Fruit fly (Drosophila melanogaster) whole organism, embryonic: Measurements from ENCODE around the gene Tet.

Experiments
- CG10147 ChIP-seq: fragments of 200-800 bp; sonication (Bioruptor generic); optimal IDR thresholded peaks from 2 replicates; lab custom pipeline; 2019; ENCODE audit warnings: missing biosample characterization, mild to moderate bottlenecking, missing genetic modification characterization, moderate library complexity
- CG10321 ChIP-seq: fragments of 200-800 bp; sonication (Bioruptor generic); IDR thresholded peaks from 2 replicates; pipeline ENCODE4 v1.3.6; 2022; ENCODE audit warnings: missing biosample characterization, missing genetic modification characterization
- CG10565 ChIP-seq: fragments of 200-800 bp; sonication (Bioruptor generic); optimal IDR thresholded peaks from 3 replicates; lab custom pipeline; 2016; ENCODE audit warnings: missing biosample characterization, mild to moderate bottlenecking, missing genetic modification characterization
- CG12391 ChIP-seq: fragments of 200-800 bp; sonication (Bioruptor generic); optimal IDR thresholded peaks from 3 replicates; lab custom pipeline; 2018; ENCODE audit warnings: missing biosample characterization, mild to moderate bottlenecking, missing genetic modification characterization, moderate library complexity
- CG13296 ChIP-seq: fragments of 200-800 bp; sonication (Bioruptor generic); optimal IDR thresholded peaks from 3 replicates; lab custom pipeline; 2018; ENCODE audit warnings: missing biosample characterization, mild to moderate bottlenecking, missing genetic modification characterization
- CG14441 ChIP-seq: fragments of 200-800 bp; sonication (Bioruptor generic); IDR thresholded peaks from 2 replicates; pipeline ENCODE4 v1.3.6; 2022; ENCODE audit warnings: missing biosample characterization, missing genetic modification characterization
- CG16813 ChIP-seq: fragments of 200-800 bp; sonication (Bioruptor generic); IDR thresholded peaks from 3 replicates; pipeline ENCODE4 v1.3.6; 2022; ENCODE audit warnings: missing biosample characterization, missing genetic modification characterization; ENCODE audit not compliant: partially characterized antibody
- CG18619 ChIP-seq: fragments of 200-800 bp; sonication (Bioruptor generic); optimal IDR thresholded peaks from 3 replicates; lab custom pipeline; 2017; ENCODE audit warnings: missing biosample characterization, mild to moderate bottlenecking, missing genetic modification characterization
- CG2199 ChIP-seq: fragments of 200-800 bp; sonication (Bioruptor generic); IDR thresholded peaks from 3 replicates; pipeline ENCODE4 v1.3.6; 2022; ENCODE audit warnings: missing biosample characterization, missing genetic modification characterization
- CG2875 ChIP-seq: fragments of 200-800 bp; sonication (Bioruptor generic); optimal IDR thresholded peaks from 2 replicates; lab custom pipeline; 2017; ENCODE audit warnings: missing biosample characterization, mild to moderate bottlenecking, missing genetic modification characterization, missing genetic modification reagents
- CG31224 ChIP-seq: fragments of 200-800 bp; sonication (Bioruptor generic); IDR thresholded peaks from 2 replicates; pipeline ENCODE4 v1.3.6; 2022; ENCODE audit warnings: missing biosample characterization, missing genetic modification characterization
- CG3407 ChIP-seq: fragments of 200-800 bp; sonication (Bioruptor generic); optimal IDR thresholded peaks from 2 replicates; lab custom pipeline; 2018; ENCODE audit warnings: missing biosample characterization, mild to moderate bottlenecking, missing genetic modification characterization
- CG3838 ChIP-seq: fragments of 200-800 bp; sonication (Bioruptor generic); optimal IDR thresholded peaks from 3 replicates; lab custom pipeline; 2016; ENCODE audit warnings: missing biosample characterization, missing genetic modification characterization
- CG42726 ChIP-seq: fragments of 200-800 bp; sonication (Bioruptor generic); IDR thresholded peaks from 2 replicates; pipeline ENCODE4 v1.3.6; 2022; ENCODE audit warnings: missing biosample characterization, missing genetic modification characterization; ENCODE audit not compliant: partially characterized antibody
- CG4328 ChIP-seq: fragments of 200-800 bp; sonication (Bioruptor generic); optimal IDR thresholded peaks from 3 replicates; lab custom pipeline; 2017; ENCODE audit warnings: missing biosample characterization, missing genetic modification reagents, missing genetic modification characterization
- CG4360 ChIP-seq: fragments of 200-800 bp; sonication (Bioruptor generic); IDR thresholded peaks from 2 replicates; pipeline ENCODE4 v1.3.6; 2022; ENCODE audit warnings: missing biosample characterization, missing genetic modification characterization
- CG4707 ChIP-seq: fragments of 200-800 bp; sonication (Bioruptor generic); optimal IDR thresholded peaks from 2 replicates; lab custom pipeline; 2018; ENCODE audit warnings: missing biosample characterization, mild to moderate bottlenecking, missing genetic modification characterization, moderate library complexity
- CG5180 ChIP-seq: fragments of 200-800 bp; sonication (Bioruptor generic); optimal IDR thresholded peaks from 3 replicates; lab custom pipeline; 2017; ENCODE audit warnings: missing biosample characterization, missing genetic modification characterization, mild to moderate bottlenecking, moderate library complexity, missing genetic modification reagents
- CG5953 ChIP-seq: fragments of 200-800 bp; sonication (Bioruptor generic); IDR thresholded peaks from 2 replicates; pipeline ENCODE4 v1.3.6; 2022; ENCODE audit warnings: missing biosample characterization, missing genetic modification characterization
- CG8281 ChIP-seq: fragments of 200-800 bp; sonication (Bioruptor generic); optimal IDR thresholded peaks from 2 replicates; lab custom pipeline; 2018; ENCODE audit warnings: missing biosample characterization, mild to moderate bottlenecking, missing genetic modification characterization, moderate library complexity
- CG8478 ChIP-seq: fragments of >200 bp; optimal IDR thresholded peaks from 2 replicates; lab custom pipeline; 2018
- Camta ChIP-seq: fragments of 200-800 bp; sonication (Bioruptor generic); optimal IDR thresholded peaks from 2 replicates; lab custom pipeline; 2016; ENCODE audit warnings: missing biosample characterization, missing genetic modification characterization
- D19A ChIP-seq: fragments of 200-800 bp; optimal IDR thresholded peaks from 3 replicates; lab custom pipeline; 2019; ENCODE audit warnings: missing biosample characterization, mild to moderate bottlenecking, missing genetic modification characterization, moderate library complexity
- Deaf1 ChIP-seq: fragments of 200-800 bp; optimal IDR thresholded peaks from 3 replicates; lab custom pipeline; 2019; ENCODE audit warnings: missing biosample characterization, mild to moderate bottlenecking, missing genetic modification characterization, moderate library complexity
- Dfd ChIP-seq, 2 experiments: fragments of >200 bp; optimal IDR thresholded peaks; 2 replicates each; lab custom pipeline; 2017; ENCODE audit warnings: missing biosample characterization in 2 of 2, missing genetic modification characterization in 2 of 2
- Fer2 ChIP-seq: fragments of 200-800 bp; sonication (Bioruptor generic); optimal IDR thresholded peaks from 2 replicates; lab custom pipeline; 2018; ENCODE audit warnings: missing biosample characterization, mild to moderate bottlenecking, missing genetic modification characterization, moderate library complexity
- Fer3 ChIP-seq: fragments of 200-800 bp; sonication (Bioruptor generic); optimal IDR thresholded peaks from 2 replicates; lab custom pipeline; 2018; ENCODE audit warnings: missing biosample characterization, mild to moderate bottlenecking, missing genetic modification characterization, moderate library complexity
- HHEX ChIP-seq: fragments of 200-800 bp; sonication (Bioruptor generic); optimal IDR thresholded peaks from 3 replicates; lab custom pipeline; 2017; ENCODE audit warnings: missing biosample characterization, mild to moderate bottlenecking, missing genetic modification characterization, missing genetic modification reagents
- Hey ChIP-seq: fragments of 200-800 bp; sonication (Bioruptor generic); optimal IDR thresholded peaks from 3 replicates; lab custom pipeline; 2018; ENCODE audit warnings: missing biosample characterization, mild to moderate bottlenecking, missing genetic modification characterization
- Hmx ChIP-seq: fragments of 200-800 bp; sonication (Bioruptor generic); optimal IDR thresholded peaks from 2 replicates; lab custom pipeline; 2016; ENCODE audit warnings: missing biosample characterization, missing genetic modification characterization
- Lhr ChIP-seq: fragments of 200-800 bp; sonication (Bioruptor generic); optimal IDR thresholded peaks from 3 replicates; lab custom pipeline; 2017; ENCODE audit warnings: mild to moderate bottlenecking, missing biosample characterization, missing genetic modification reagents, missing genetic modification characterization
- MTF-1 ChIP-seq: fragments of 200-800 bp; sonication (Bioruptor generic); optimal IDR thresholded peaks from 2 replicates; lab custom pipeline; 2018; ENCODE audit warnings: missing biosample characterization, mild to moderate bottlenecking, missing genetic modification characterization, borderline replicate concordance
- Ptx1 ChIP-seq: fragments of 200-800 bp; sonication (Bioruptor generic); IDR thresholded peaks from 2 replicates; pipeline ENCODE4 v1.3.6; 2022; ENCODE audit warnings: missing biosample characterization, missing genetic modification characterization
- chif ChIP-seq, 2 experiments: fragments of 200-800 bp; sonication (Bioruptor generic); optimal IDR thresholded peaks; 3 replicates each; lab custom pipeline; 2016; ENCODE audit warnings: missing biosample characterization in 2 of 2, missing genetic modification characterization in 2 of 2
- crc ChIP-seq: fragments of 200-800 bp; sonication (Bioruptor generic); optimal IDR thresholded peaks from 2 replicates; lab custom pipeline; 2016; ENCODE audit warnings: missing biosample characterization, missing genetic modification characterization
- croc ChIP-seq: fragments of 200-800 bp; sonication (Bioruptor generic); conservative IDR thresholded peaks from 3 replicates; pipeline ENCODE4 v1.3.6; 2022; ENCODE audit warnings: missing biosample characterization, missing genetic modification characterization
- esg ChIP-seq: fragments of 200-800 bp; sonication (Bioruptor generic); conservative IDR thresholded peaks from 2 replicates; pipeline ENCODE4 v1.3.6; 2022; ENCODE audit warnings: missing biosample characterization, missing genetic modification characterization
- fru ChIP-seq: fragments of >200 bp; optimal IDR thresholded peaks from 2 replicates; lab custom pipeline; 2017
- ftz-f1 ChIP-seq: fragments of 200-800 bp; sonication (Bioruptor generic); optimal IDR thresholded peaks from 2 replicates; lab custom pipeline; 2016; ENCODE audit warnings: missing biosample characterization, missing genetic modification characterization
- hb ChIP-seq: fragments of 200-800 bp; sonication (Bioruptor generic); IDR thresholded peaks from 3 replicates; pipeline ENCODE4 v1.3.6; 2022; ENCODE audit warnings: missing biosample characterization, missing genetic modification characterization; ENCODE audit not compliant: partially characterized antibody
- hkb ChIP-seq, 2 experiments: fragments of 200-800 bp in 1 of 2; fragments of >200 bp in 1 of 2; sonication (Bioruptor generic) in 1 of 2; IDR thresholded peaks in 1 of 2; optimal IDR thresholded peaks in 1 of 2; 2 replicates each; pipeline versions ENCODE4 v1.3.6 to Lab custom; 2017 to 2022; ENCODE audit warnings: missing biosample characterization in 1 of 2, missing genetic modification characterization in 1 of 2
- mam ChIP-seq: fragments of 200-800 bp; sonication (Bioruptor generic); optimal IDR thresholded peaks from 3 replicates; lab custom pipeline; 2016; ENCODE audit warnings: missing biosample characterization, missing genetic modification characterization
- nau ChIP-seq: fragments of 200-800 bp; sonication (Bioruptor generic); optimal IDR thresholded peaks from 3 replicates; lab custom pipeline; 2017; ENCODE audit warnings: missing biosample characterization, mild to moderate bottlenecking, missing genetic modification characterization, missing genetic modification reagents
- phol ChIP-seq: fragments of 200-800 bp; sonication (Bioruptor generic); optimal IDR thresholded peaks from 3 replicates; lab custom pipeline; 2018; ENCODE audit warnings: missing biosample characterization, mild to moderate bottlenecking, missing genetic modification characterization, moderate library complexity
- ranshi ChIP-seq: fragments of 200-800 bp; sonication (Bioruptor generic); IDR thresholded peaks from 2 replicates; pipeline ENCODE4 v1.3.6; 2022; ENCODE audit warnings: missing biosample characterization, missing genetic modification characterization
- run ChIP-seq: fragments of 200-800 bp; sonication (Bioruptor generic); optimal IDR thresholded peaks from 3 replicates; lab custom pipeline; 2018; ENCODE audit warnings: missing biosample characterization, mild to moderate bottlenecking, missing genetic modification characterization
- sob ChIP-seq: fragments of 200-800 bp; sonication (Bioruptor generic); IDR thresholded peaks from 2 replicates; pipeline ENCODE4 v1.3.6; 2022; ENCODE audit warnings: missing biosample characterization, missing genetic modification characterization
- tap ChIP-seq: fragments of 200-800 bp; optimal IDR thresholded peaks from 3 replicates; lab custom pipeline; 2019; ENCODE audit warnings: missing biosample characterization, mild to moderate bottlenecking, missing genetic modification characterization, moderate library complexity
- vnd ChIP-seq: fragments of 200-800 bp; sonication (Bioruptor generic); IDR thresholded peaks from 3 replicates; pipeline ENCODE4 v1.3.6; 2022; ENCODE audit warnings: missing biosample characterization, missing genetic modification characterization; ENCODE audit not compliant: partially characterized antibody
- wek ChIP-seq: fragments of 200-800 bp; sonication (Bioruptor generic); optimal IDR thresholded peaks from 3 replicates; lab custom pipeline; 2018; ENCODE audit warnings: missing biosample characterization, mild to moderate bottlenecking, missing genetic modification characterization, moderate library complexity

The Tet gene

DNA sequence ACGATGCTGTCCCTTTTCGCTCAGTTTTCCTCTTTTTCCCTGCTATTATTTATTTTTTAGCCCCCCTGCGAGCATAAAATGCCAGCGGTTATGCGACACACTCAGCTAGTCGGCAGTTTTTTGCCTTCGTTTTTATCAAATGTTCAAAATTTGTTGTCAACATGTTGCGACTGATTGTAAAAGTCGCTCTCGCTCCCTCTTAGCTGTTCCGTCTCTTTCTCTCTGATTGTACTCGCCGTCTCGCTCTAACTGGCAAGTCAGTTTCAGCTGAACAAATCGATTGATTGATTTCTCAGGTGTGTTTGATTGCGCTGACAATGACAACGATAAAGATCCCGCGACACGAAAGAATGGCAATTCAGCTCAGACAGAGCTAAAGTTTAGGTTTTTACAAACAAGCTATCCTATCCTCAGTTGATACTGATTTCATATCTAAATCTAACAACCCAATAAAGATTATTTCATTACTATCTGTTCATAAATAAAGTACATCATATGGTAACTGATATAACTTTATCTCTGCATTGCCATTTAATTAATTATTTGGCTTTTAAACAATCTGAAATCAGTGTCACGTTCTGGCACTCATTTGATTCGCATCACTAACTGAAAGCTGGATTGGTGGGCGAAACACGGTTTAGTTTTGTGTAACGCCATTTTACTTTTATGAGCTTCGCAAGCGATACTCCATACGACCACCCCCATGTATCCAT is 133.1 kb downstream of the Tet start (continued):
- TF ChIP-seq Hmx (GFP tag; lab: Kevin White, UChicago), result no peak
- no peak for TF ChIP-seq CG42726
- no peak for TF ChIP-seq phol (tag; lab: Kevin White, UChicago)
- TF ChIP-seq mam (GFP tag; lab: Kevin White, UChicago), result no peak
- TF ChIP-seq wek (GFP tag; lab: Kevin White, UChicago), result no peak
- no peak for TF ChIP-seq Hey (tag; lab: Kevin White, UChicago)
- TF ChIP-seq hb (GFP tag; lab: Robert Waterston, UW), result no peak
- TF ChIP-seq CG18619 (GFP tag; lab: Kevin White, UChicago), result no peak
- peak; percentile 46 for TF ChIP-seq HHEX (GFP tag; lab: Kevin White, UChicago)
- TF ChIP-seq CG10321 (GFP tag; lab: Robert Waterston, UW), result peak; percentile 79
- TF ChIP-seq Ptx1, result no peak
- TF ChIP-seq CG8478, result no peak
- TF ChIP-seq Fer3 (tag; lab: Kevin White, UChicago), result no peak
- no peak for TF ChIP-seq Fer2
- no peak for TF ChIP-seq run
- no peak for TF ChIP-seq CG10565 (GFP tag; lab: Kevin White, UChicago)
- TF ChIP-seq D19A, result no peak
- no peak for TF ChIP-seq ftz-f1 (GFP tag; lab: Kevin White, UChicago)
- TF ChIP-seq CG14441 (GFP tag; lab: Robert Waterston, UW), result no peak
- TF ChIP-seq CG3407 (GFP tag; lab: Kevin White, UChicago), result no peak
- TF ChIP-seq hkb (optimal IDR thresholded peaks at IDR 0.05; lab: Kevin White, UChicago), result no peak
- TF ChIP-seq hkb (GFP tag; IDR thresholded peaks at IDR 0.05; lab: Robert Waterston, UW), result no peak
- no peak for TF ChIP-seq MTF-1 (GFP tag; lab: Kevin White, UChicago)
- no peak for TF ChIP-seq CG5953 (GFP tag; lab: Robert Waterston, UW)
- TF ChIP-seq CG10147 (GFP tag; lab: Kevin White, UChicago), result no peak
- no peak for TF ChIP-seq CG2875 (GFP tag; lab: Kevin White, UChicago)
- no peak for TF ChIP-seq nau (GFP tag; lab: Kevin White, UChicago)
- peak; percentile 95 for TF ChIP-seq CG2199 (GFP tag; lab: Robert Waterston, UW)
- no peak for TF ChIP-seq crc (GFP tag; lab: Kevin White, UChicago)
- no peak for TF ChIP-seq CG4707
- TF ChIP-seq chif (GFP tag; optimal IDR thresholded peaks at IDR 0.05; lab: Kevin White, UChicago), result no peak
- TF ChIP-seq vnd (GFP tag; lab: Robert Waterston, UW), result no peak
- peak; percentile 45 for TF ChIP-seq Deaf1 (tag; lab: Kevin White, UChicago)
- no peak for TF ChIP-seq tap (tag; lab: Kevin White, UChicago)
- TF ChIP-seq CG8281 (tag; lab: Kevin White, UChicago), result no peak
- no peak for TF ChIP-seq CG4360 (GFP tag; lab: Robert Waterston, UW)
- TF ChIP-seq CG5180, result peak; percentile 90
- no peak for TF ChIP-seq esg (GFP tag; lab: Robert Waterston, UW)
- TF ChIP-seq sob, result 0 out of 2 replicates have a peak, but pooled peaks have one; percentile 6
- TF ChIP-seq CG12391 (tag; lab: Kevin White, UChicago), result no peak
- no peak for TF ChIP-seq Camta (GFP tag; lab: Kevin White, UChicago)
- TF ChIP-seq Dfd (GFP tag; optimal IDR thresholded peaks at IDR 0.05; lab: Kevin White, UChicago), result no peak
- TF ChIP-seq CG4328 (GFP tag; lab: Kevin White, UChicago), result no peak
- no peak for TF ChIP-seq CG16813 (GFP tag; lab: Robert Waterston, UW)
- TF ChIP-seq ranshi (GFP tag; lab: Robert Waterston, UW), result no peak
- no peak for TF ChIP-seq CG13296
- no peak for TF ChIP-seq CG31224 (GFP tag; lab: Robert Waterston, UW)
- TF ChIP-seq Lhr (GFP tag; lab: Kevin White, UChicago), result no peak
- no peak for TF ChIP-seq croc
- no peak for TF ChIP-seq fru
- no peak for TF ChIP-seq CG3838 (GFP tag; lab: Kevin White, UChicago)
